Worm (Caenorhabditis elegans) whole organism, L3 larva: ENCODE data around the gene fubl-1.

ENCODE experiments used
- R02D3.7 ChIP-seq: fragments of 150-350 bp; optimal IDR thresholded peaks from 2 replicates; lab custom pipeline; 2014; ENCODE audit warnings: missing biosample characterization, missing genetic modification characterization
- ZK546.5 ChIP-seq: sonication (generic microtip); optimal IDR thresholded peaks from 2 replicates; lab custom pipeline; 2017; ENCODE audit warnings: missing biosample characterization, missing genetic modification characterization
- aly-2 ChIP-seq: fragments of 150-350 bp; optimal IDR thresholded peaks from 2 replicates; lab custom pipeline; 2014; ENCODE audit warnings: missing biosample characterization, missing genetic modification characterization
- ama-1 ChIP-seq: fragments of 150-350 bp; optimal IDR thresholded peaks from 2 replicates; lab custom pipeline; 2018
- ceh-28 ChIP-seq: fragments of 150-350 bp; optimal IDR thresholded peaks from 2 replicates; lab custom pipeline; 2014; ENCODE audit warnings: missing biosample characterization, missing genetic modification reagents, missing genetic modification characterization
- ceh-82 ChIP-seq: fragments of 150-350 bp; optimal IDR thresholded peaks from 2 replicates; lab custom pipeline; 2014; ENCODE audit warnings: missing biosample characterization, missing genetic modification characterization
- ceh-9 ChIP-seq: sonication (generic microtip); optimal IDR thresholded peaks from 2 replicates; lab custom pipeline; 2018; ENCODE audit warnings: missing biosample characterization, missing genetic modification characterization
- daf-12 ChIP-seq: fragments of 150-350 bp; optimal IDR thresholded peaks from 2 replicates; lab custom pipeline; 2014; ENCODE audit warnings: missing biosample characterization, missing genetic modification reagents, missing genetic modification characterization
- egl-27 ChIP-seq: sonication (generic microtip); optimal IDR thresholded peaks from 4 replicates; lab custom pipeline; 2017; ENCODE audit warnings: missing biosample characterization, missing genetic modification reagents, missing genetic modification characterization
- egl-5 ChIP-seq: fragments of 150-350 bp; optimal IDR thresholded peaks from 2 replicates; lab custom pipeline; 2017; ENCODE audit warnings: missing biosample characterization, missing genetic modification reagents, missing genetic modification characterization, inconsistent platforms
- elt-1 ChIP-seq: fragments of 150-350 bp; optimal IDR thresholded peaks from 2 replicates; lab custom pipeline; 2014; ENCODE audit warnings: missing biosample characterization, missing genetic modification characterization
- elt-2 ChIP-seq: sonication (generic microtip); optimal IDR thresholded peaks from 2 replicates; lab custom pipeline; 2016; ENCODE audit warnings: missing genetic modification reagents, mild to moderate bottlenecking, missing genetic modification characterization, missing compliant biosample characterization
- elt-3 ChIP-seq, 3 experiments: fragments of 150-350 bp in 1 of 3; sonication (generic microtip) in 2 of 3; optimal IDR thresholded peaks; 2 replicates in 2 of 3; 4 replicates in 1 of 3; lab custom pipeline; 2014 to 2017; ENCODE audit warnings: missing biosample characterization in 3 of 3, missing genetic modification characterization in 3 of 3
- fkh-10 ChIP-seq: sonication (generic microtip); optimal IDR thresholded peaks from 2 replicates; lab custom pipeline; 2017; ENCODE audit warnings: missing biosample characterization, missing genetic modification reagents, missing genetic modification characterization
- fkh-2 ChIP-seq: fragments of 150-350 bp; optimal IDR thresholded peaks from 2 replicates; lab custom pipeline; 2014; ENCODE audit warnings: missing biosample characterization, missing genetic modification reagents, missing genetic modification characterization
- fos-1 ChIP-seq: fragments of 150-350 bp; optimal IDR thresholded peaks from 2 replicates; lab custom pipeline; 2014; ENCODE audit warnings: missing biosample characterization, missing genetic modification characterization
- hmg-11 ChIP-seq: sonication (generic microtip); optimal IDR thresholded peaks from 2 replicates; lab custom pipeline; 2016; ENCODE audit warnings: missing genetic modification characterization, missing compliant biosample characterization
- jun-1 ChIP-seq: fragments of 150-350 bp; optimal IDR thresholded peaks from 2 replicates; lab custom pipeline; 2014; ENCODE audit warnings: missing biosample characterization, missing genetic modification reagents, missing genetic modification characterization
- lin-15B ChIP-seq: fragments of 150-350 bp; optimal IDR thresholded peaks from 2 replicates; lab custom pipeline; 2014; ENCODE audit warnings: missing biosample characterization, missing genetic modification characterization
- lsy-12 ChIP-seq: sonication (generic microtip); optimal IDR thresholded peaks from 2 replicates; lab custom pipeline; 2016; ENCODE audit warnings: mild to moderate bottlenecking, missing genetic modification characterization, missing compliant biosample characterization
- mdl-1 ChIP-seq: fragments of 150-350 bp; optimal IDR thresholded peaks from 2 replicates; lab custom pipeline; 2014; ENCODE audit warnings: missing biosample characterization, missing genetic modification characterization
- mml-1 ChIP-seq: fragments of 150-350 bp; sonication (generic microtip); optimal IDR thresholded peaks from 3 replicates; lab custom pipeline; 2014; ENCODE audit warnings: missing biosample characterization, missing genetic modification characterization
- nfya-1 ChIP-seq: sonication (generic microtip); optimal IDR thresholded peaks from 2 replicates; lab custom pipeline; 2017; ENCODE audit warnings: missing genetic modification characterization, mild to moderate bottlenecking, missing compliant biosample characterization, antibody characterized with exemption, moderate library complexity; ENCODE audit not compliant: insufficient read depth
- nhr-12 ChIP-seq: fragments of 150-350 bp; optimal IDR thresholded peaks from 2 replicates; lab custom pipeline; 2014; ENCODE audit warnings: missing biosample characterization, missing genetic modification characterization
- nhr-23 ChIP-seq: fragments of 150-350 bp; optimal IDR thresholded peaks from 2 replicates; lab custom pipeline; 2014; ENCODE audit warnings: missing biosample characterization, missing genetic modification reagents, missing genetic modification characterization
- nhr-237 ChIP-seq: fragments of 150-350 bp; optimal IDR thresholded peaks from 2 replicates; lab custom pipeline; 2014; ENCODE audit warnings: missing biosample characterization, missing genetic modification characterization
- nhr-25 ChIP-seq: sonication (generic microtip); optimal IDR thresholded peaks from 2 replicates; lab custom pipeline; 2017; ENCODE audit warnings: missing biosample characterization, missing genetic modification characterization
- nhr-28 ChIP-seq: fragments of 150-350 bp; optimal IDR thresholded peaks from 2 replicates; lab custom pipeline; 2014; ENCODE audit warnings: missing biosample characterization, missing genetic modification characterization
- nhr-43 ChIP-seq: sonication (generic microtip); optimal IDR thresholded peaks from 2 replicates; lab custom pipeline; 2016; ENCODE audit warnings: mild to moderate bottlenecking, missing genetic modification characterization, missing compliant biosample characterization; ENCODE audit not compliant: poor library complexity, severe bottlenecking
- nhr-67 ChIP-seq: fragments of 150-350 bp; optimal IDR thresholded peaks from 2 replicates; lab custom pipeline; 2014; ENCODE audit warnings: missing biosample characterization, missing genetic modification characterization
- nhr-77 ChIP-seq: fragments of 150-350 bp; optimal IDR thresholded peaks from 2 replicates; lab custom pipeline; 2014; ENCODE audit warnings: missing biosample characterization, missing genetic modification characterization
- pqm-1 ChIP-seq: fragments of 150-350 bp; optimal IDR thresholded peaks from 2 replicates; lab custom pipeline; 2017; ENCODE audit warnings: missing biosample characterization, missing genetic modification characterization, inconsistent platforms
- snpc-4 ChIP-seq: fragments of 150-350 bp; optimal IDR thresholded peaks from 2 replicates; lab custom pipeline; 2014; ENCODE audit warnings: missing biosample characterization, missing genetic modification characterization
- tbx-2 ChIP-seq: sonication (generic microtip); optimal IDR thresholded peaks from 2 replicates; lab custom pipeline; 2016; ENCODE audit warnings: mild to moderate bottlenecking, missing genetic modification characterization, missing compliant biosample characterization
- unc-39 ChIP-seq: sonication (generic microtip); optimal IDR thresholded peaks from 4 replicates; lab custom pipeline; 2017; ENCODE audit warnings: missing biosample characterization, missing genetic modification characterization
- unc-62 ChIP-seq: fragments of 150-350 bp; sonication (generic microtip); optimal IDR thresholded peaks from 4 replicates; lab custom pipeline; 2014; ENCODE audit warnings: missing biosample characterization, missing genetic modification reagents, missing genetic modification characterization
- ztf-11 ChIP-seq: fragments of 150-350 bp; optimal IDR thresholded peaks from 2 replicates; lab custom pipeline; 2014; ENCODE audit warnings: missing biosample characterization, missing genetic modification characterization
- ztf-4 ChIP-seq: fragments of 150-350 bp; optimal IDR thresholded peaks from 2 replicates; lab custom pipeline; 2014; ENCODE audit warnings: missing biosample characterization, missing genetic modification characterization

Gene fubl-1

ce11 chrV:10244018-10244720 is 5.5 kb upstream of the fubl-1 start:
- no peak for TF ChIP-seq aly-2 (tag; lab: Kevin White, UChicago)
- no peak for TF ChIP-seq nhr-23 (tag; lab: Kevin White, UChicago)
- TF ChIP-seq nhr-43 = no peak
- TF ChIP-seq nhr-77 (tag; lab: Kevin White, UChicago) = no peak
- no peak for TF ChIP-seq nhr-28
- TF ChIP-seq elt-2 (tag; lab: Kevin White, UChicago) = peak; percentile 68
- no peak for TF ChIP-seq hmg-11 (tag; lab: Kevin White, UChicago)
- TF ChIP-seq pqm-1 (tag; lab: Kevin White, UChicago) = peak; percentile 2
- no peak for TF ChIP-seq ceh-9
- TF ChIP-seq lsy-12 (tag; lab: Kevin White, UChicago) = no peak
- TF ChIP-seq, all 47 proteins: peak for 2

ce11 chrV:10243105-10243504 is 4.4 kb upstream of the fubl-1 start, which contains the start of gene C12D8.9:
Gene C12D8.9 (minus strand): TSS chrV:10243205.
- no peak for TF ChIP-seq ceh-82 (tag; lab: Kevin White, UChicago)
- TF ChIP-seq elt-3 (tag; optimal IDR thresholded peaks at IDR 0.05; lab: Kevin White, UChicago) = no peak
- TF ChIP-seq nhr-25 (tag; lab: Kevin White, UChicago) = no peak
- no peak for TF ChIP-seq elt-1
- TF ChIP-seq jun-1 (tag; lab: Kevin White, UChicago) = no peak
- no peak for TF ChIP-seq ztf-4 (tag; lab: Kevin White, UChicago)
- no peak for TF ChIP-seq lin-15B (tag; lab: Kevin White, UChicago)
- no peak for TF ChIP-seq unc-62 (GFP tag; lab: Kevin White, UChicago)
- TF ChIP-seq R02D3.7 (tag; lab: Kevin White, UChicago) = no peak
- TF ChIP-seq nhr-237 (tag; lab: Kevin White, UChicago) = no peak
- no peak for TF ChIP-seq daf-12 (tag; lab: Kevin White, UChicago)
- TF ChIP-seq nfya-1 (tag; lab: Kevin White, UChicago) = no peak
- TF ChIP-seq, all 47 proteins: peak for 0

ce11 chrV:10241121-10241803 is 2.6 kb upstream of the fubl-1 start, which contains the start of the genes C12D8.21 and col-148:
Gene C12D8.21 (minus strand): TSS chrV:10241188.
Gene col-148 (plus strand): TSS chrV:10241753.
- TF ChIP-seq nhr-43 (no peak), lin-15B (tag; lab: Kevin White, UChicago) (no peak), jun-1 (tag; lab: Kevin White, UChicago) (no peak), egl-5 (tag; lab: Kevin White, UChicago) (no peak), nfya-1 (tag; lab: Kevin White, UChicago) (no peak), R02D3.7 (tag; lab: Kevin White, UChicago) (no peak), unc-39 (tag; lab: Kevin White, UChicago) (no peak), mdl-1 (tag; lab: Kevin White, UChicago) (no peak), fos-1 (no peak), nhr-12 (no peak), ama-1 (no peak), fkh-2 (no peak), snpc-4 (tag; lab: Kevin White, UChicago) (no peak), elt-2 (tag; lab: Kevin White, UChicago) (no peak)
- TF ChIP-seq, all 47 proteins: peak for 0

ce11 chrV:10239861-10240260 is 1.2 kb upstream of the fubl-1 start, which contains the start of gene fipr-8:
Gene fipr-8 (minus strand): TSS chrV:10239961.
- TF ChIP-seq tbx-2 (no peak), nhr-77 (tag; lab: Kevin White, UChicago) (no peak), ZK546.5 (tag; lab: Kevin White, UChicago) (no peak), nhr-67 (tag; lab: Kevin White, UChicago) (no peak), daf-12 (tag; lab: Kevin White, UChicago) (no peak), ceh-28 (tag; lab: Kevin White, UChicago) (no peak), nhr-12 (no peak), nhr-25 (tag; lab: Kevin White, UChicago) (no peak), ztf-11 (no peak), fkh-2 (no peak), fkh-10 (GFP tag; lab: Kevin White, UChicago) (no peak), mml-1 (tag; lab: Kevin White, UChicago) (no peak), lsy-12 (tag; lab: Kevin White, UChicago) (no peak), aly-2 (tag; lab: Kevin White, UChicago) (no peak), egl-27 (tag; lab: Kevin White, UChicago) (no peak), nhr-43 (no peak), hmg-11 (tag; lab: Kevin White, UChicago) (no peak), ceh-9 (no peak), unc-39 (tag; lab: Kevin White, UChicago) (no peak), lin-15B (tag; lab: Kevin White, UChicago) (no peak)
